Worm (Caenorhabditis elegans): Measurements from ENCODE around the gene glt-3.

The glt-3 gene

DNA sequence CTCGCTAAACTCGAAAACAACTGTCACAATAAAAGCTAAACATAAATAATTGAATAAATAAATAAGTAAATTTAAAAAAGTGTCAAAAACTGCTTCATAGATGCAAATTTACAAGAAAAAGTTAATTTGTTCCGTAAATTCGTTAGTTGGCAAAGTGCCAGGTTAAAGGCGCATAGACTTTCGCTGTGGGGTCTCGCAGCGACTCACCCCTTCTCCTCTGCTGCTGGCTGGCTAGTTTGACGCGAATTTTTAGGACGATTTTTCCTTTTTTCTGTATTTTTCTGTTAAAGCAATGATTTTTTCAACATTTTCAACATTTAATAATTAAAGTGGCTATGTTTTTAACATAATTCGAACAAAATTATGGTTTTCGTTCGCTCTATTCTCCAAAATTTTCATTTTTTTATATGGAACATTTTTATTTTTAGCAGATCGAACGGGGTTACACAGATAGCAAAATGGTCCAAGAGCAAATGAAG is 46.2 kb downstream of the glt-3 start, which contains the start of gene rack-1 (continued):
- no peak for TF ChIP-seq nhr-28 (tag; optimal IDR thresholded peaks at IDR 0.05)
- TF ChIP-seq nhr-71 (tag; optimal IDR thresholded peaks at IDR 0.05): peak; percentile 74
- TF ChIP-seq nhr-90 (tag; optimal IDR thresholded peaks at IDR 0.05; ENCODE audit: poor library complexity): peak; percentile 31
- TF ChIP-seq nhr-76 (tag; optimal IDR thresholded peaks at IDR 0.05): no peak
- TF ChIP-seq ceh-88 (GFP tag; IDR thresholded peaks at IDR 0.05): no peak
- peak; percentile 46 for TF ChIP-seq rnt-1 (tag; optimal IDR thresholded peaks at IDR 0.05)
- TF ChIP-seq Y116A8C.19 (tag; optimal IDR thresholded peaks at IDR 0.05; ENCODE audit: borderline replicate concordance): no peak
- no peak for TF ChIP-seq pax-3 (tag; optimal IDR thresholded peaks at IDR 0.05)
- TF ChIP-seq C16A3.4 (tag; optimal IDR thresholded peaks at IDR 0.05): peak; percentile 60
- TF ChIP-seq ceh-90 (tag; optimal IDR thresholded peaks at IDR 0.05): no peak
- peak; percentile 67 to 84 for TF ChIP-seq lsy-2 (tag; optimal IDR thresholded peaks at IDR 0.05)
- TF ChIP-seq nhr-20 (tag; optimal IDR thresholded peaks at IDR 0.05): peak; percentile 65
- peak; percentile 71 for TF ChIP-seq lin-14 (GFP tag; optimal IDR thresholded peaks at IDR 0.05)
- TF ChIP-seq grh-1 (GFP tag; IDR thresholded peaks at IDR 0.05): no peak
- peak; percentile 26 for TF ChIP-seq skn-1 (tag; optimal IDR thresholded peaks at IDR 0.05)
- TF ChIP-seq zag-1 (tag; optimal IDR thresholded peaks at IDR 0.05): no peak
- TF ChIP-seq ztf-11 (tag; optimal IDR thresholded peaks at IDR 0.05): no peak
- no peak for TF ChIP-seq fkh-4 (tag; optimal IDR thresholded peaks at IDR 0.05; ENCODE audit: borderline replicate concordance)
- TF ChIP-seq dpl-1 (GFP tag; optimal IDR thresholded peaks at IDR 0.05): peak; percentile 48 to 71 (median 52)
- TF ChIP-seq vab-15 (tag; optimal IDR thresholded peaks at IDR 0.05): no peak
- TF ChIP-seq jun-1 (tag; optimal IDR thresholded peaks at IDR 0.05): peak; percentile 41
- TF ChIP-seq aha-1 (tag; optimal IDR thresholded peaks at IDR 0.05): no peak
- TF ChIP-seq ceh-63 (GFP tag; optimal IDR thresholded peaks at IDR 0.05): no peak
- peak; percentile 29; the same call in 1 of the 2 replicates for TF ChIP-seq nhr-19 (GFP tag; conservative IDR thresholded peaks at IDR 0.05)
- no peak for TF ChIP-seq tlp-1 (tag; optimal IDR thresholded peaks at IDR 0.05)
- no peak for TF ChIP-seq nhr-11 (tag; optimal IDR thresholded peaks at IDR 0.05)
- TF ChIP-seq fkh-8 (tag; optimal IDR thresholded peaks at IDR 0.05): peak; percentile 58
- no peak for TF ChIP-seq nhr-237 (tag; optimal IDR thresholded peaks at IDR 0.05)
- no peak for TF ChIP-seq lir-3 (tag; optimal IDR thresholded peaks at IDR 0.05; ENCODE audit: poor library complexity)
- TF ChIP-seq egl-27 (tag; optimal IDR thresholded peaks at IDR 0.05): no peak
- no peak for TF ChIP-seq nhr-84 (tag; optimal IDR thresholded peaks at IDR 0.05)
- TF ChIP-seq hpl-2 (GFP tag; optimal IDR thresholded peaks at IDR 0.05): no peak
- TF ChIP-seq xbp-1 (tag; optimal IDR thresholded peaks at IDR 0.05): peak; percentile 59
- TF ChIP-seq elt-2 (tag; optimal IDR thresholded peaks at IDR 0.05): peak; percentile 19
- TF ChIP-seq nhr-85 (tag): peak; percentile 76
- TF ChIP-seq pqm-1 (tag; optimal IDR thresholded peaks at IDR 0.05): no peak
- TF ChIP-seq snu-23 (GFP tag; optimal IDR thresholded peaks at IDR 0.05): peak; percentile 68
- peak; percentile 58 for TF ChIP-seq unc-130 (tag; optimal IDR thresholded peaks at IDR 0.05)
- no peak for TF ChIP-seq unc-62 (GFP tag; optimal IDR thresholded peaks at IDR 0.05)
- TF ChIP-seq lin-13 (GFP tag; optimal IDR thresholded peaks at IDR 0.05): no peak
- TF ChIP-seq lin-39 (tag; optimal IDR thresholded peaks at IDR 0.05): no peak
- no peak for TF ChIP-seq ces-1 (GFP tag; optimal IDR thresholded peaks at IDR 0.05)
- TF ChIP-seq C34B4.2 (tag; optimal IDR thresholded peaks at IDR 0.05): no peak
- TF ChIP-seq sptf-1 (tag; optimal IDR thresholded peaks at IDR 0.05): no peak
- TF ChIP-seq sox-4 (tag; optimal IDR thresholded peaks at IDR 0.05): no peak
- TF ChIP-seq tbx-2 (tag; optimal IDR thresholded peaks at IDR 0.05): peak; percentile 47
- no peak for TF ChIP-seq nhr-12 (tag; optimal IDR thresholded peaks at IDR 0.05)
- peak; percentile 21 for TF ChIP-seq nhr-77 (tag; optimal IDR thresholded peaks at IDR 0.05)
- no peak for TF ChIP-seq fkh-10 (GFP tag; optimal IDR thresholded peaks at IDR 0.05)
- TF ChIP-seq nhr-47 (tag; optimal IDR thresholded peaks at IDR 0.05): peak; percentile 59
- TF ChIP-seq mep-1 (tag; optimal IDR thresholded peaks at IDR 0.05): peak; percentile 64
- TF ChIP-seq unc-98 (GFP tag; IDR thresholded peaks at IDR 0.05): no peak
- TF ChIP-seq alr-1 (tag; optimal IDR thresholded peaks at IDR 0.05; ENCODE audit: borderline replicate concordance): no peak
- peak; percentile 15 for TF ChIP-seq snpc-4 (tag; optimal IDR thresholded peaks at IDR 0.05)
